Worm (Caenorhabditis elegans) whole organism, mixed stage, embryonic: Measurements from ENCODE around the gene idpb-2.
A peak's percentile ranks its signal among the peaks of the same experiment; 100 is the strongest.

Experiments used
- M03D4.4 ChIP-seq: sonication (generic microtip); optimal IDR thresholded peaks from 2 replicates; lab custom pipeline; 2017; ENCODE audit warnings: mild to moderate bottlenecking, missing genetic modification characterization, missing compliant biosample characterization
- mep-1 ChIP-seq: fragments of 150-350 bp; optimal IDR thresholded peaks from 2 replicates; lab custom pipeline; 2017; ENCODE audit warnings: missing biosample characterization, missing genetic modification reagents, missing genetic modification characterization, inconsistent platforms
- nhr-12 ChIP-seq: fragments of 150-350 bp; optimal IDR thresholded peaks from 2 replicates; lab custom pipeline; 2014; ENCODE audit warnings: missing biosample characterization, missing genetic modification characterization
- snpc-4 ChIP-seq: fragments of 150-350 bp; optimal IDR thresholded peaks from 2 replicates; lab custom pipeline; 2014; ENCODE audit warnings: missing biosample characterization, missing genetic modification characterization
- sptf-1 ChIP-seq: sonication (generic microtip); optimal IDR thresholded peaks from 2 replicates; lab custom pipeline; 2017; ENCODE audit warnings: mild to moderate bottlenecking, missing genetic modification characterization, moderate library complexity, missing compliant biosample characterization
- ztf-11 ChIP-seq: fragments of 150-350 bp; optimal IDR thresholded peaks from 2 replicates; lab custom pipeline; 2014; ENCODE audit warnings: missing biosample characterization, missing genetic modification characterization

DNA sequence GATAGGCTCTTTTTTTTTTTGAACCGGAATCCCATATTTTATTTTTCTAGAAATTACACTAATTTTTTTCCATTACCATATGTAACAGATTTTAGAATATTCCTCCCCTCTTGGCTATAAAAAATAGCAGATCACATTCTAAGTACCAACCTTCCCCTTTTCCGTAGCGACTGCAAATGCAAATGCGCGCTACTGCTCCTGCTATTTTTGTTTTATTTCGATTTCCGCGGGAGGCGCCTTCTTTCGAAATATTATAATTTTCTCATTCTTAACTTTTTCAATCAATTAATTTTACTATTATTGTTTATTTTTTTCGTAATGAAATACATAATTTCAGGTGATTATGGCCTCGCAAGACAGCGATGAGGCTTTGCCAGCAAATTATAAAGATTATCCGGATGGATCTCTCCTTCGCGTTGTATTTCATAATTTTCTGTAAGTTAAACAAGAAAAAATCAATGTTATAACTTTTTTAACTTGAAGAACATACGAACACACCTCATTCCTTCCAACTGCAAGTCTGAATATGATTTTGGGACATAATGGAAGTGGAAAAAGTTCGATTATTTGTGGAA is 7.5 kb downstream of the idpb-2 start, which contains the start of gene smc-5:
- TF ChIP-seq mep-1 (tag; lab: Kevin White, UChicago), result peak; percentile 86
- TF ChIP-seq nhr-12, result no peak
- no peak for TF ChIP-seq sptf-1 (tag; lab: Kevin White, UChicago)
- TF ChIP-seq M03D4.4 (tag; lab: Kevin White, UChicago), result no peak
- TF ChIP-seq ztf-11 (tag; lab: Kevin White, UChicago), result no peak
- no peak for TF ChIP-seq snpc-4 (tag; lab: Kevin White, UChicago)
